Worm (Caenorhabditis elegans) whole organism, dauer: ENCODE data around the gene F59A7.11.

Experiments used
- unc-62 ChIP-seq: sonication (generic microtip); optimal IDR thresholded peaks from 2 replicates; lab custom pipeline; 2017; ENCODE audit warnings: missing biosample characterization, missing genetic modification reagents, missing genetic modification characterization

The F59A7.11 gene

DNA sequence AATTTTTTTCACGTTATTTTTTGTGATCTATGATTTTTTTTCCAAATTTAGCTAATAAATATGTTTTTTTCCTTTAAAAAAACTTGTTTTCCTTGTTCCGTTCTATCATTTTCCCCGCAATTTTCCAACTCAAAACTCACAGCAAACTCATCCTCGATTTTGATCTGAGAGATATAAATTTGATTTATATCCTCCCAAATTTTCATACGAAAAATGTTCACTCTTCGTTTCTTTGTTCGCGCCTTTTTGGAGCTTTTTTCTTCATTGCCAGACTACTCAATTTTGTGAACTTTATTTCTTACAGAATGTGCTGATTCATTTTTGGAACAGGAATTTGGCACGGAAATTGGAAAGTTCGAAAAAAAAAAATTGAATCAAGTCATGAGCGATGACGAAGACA lies 5.0 kb upstream of the F59A7.11 start, which contains the start of gene F59A7.14:
F59A7.14 (plus strand) TSS at position 301 of the 400 bp plus-strand sequence.
- no peak for TF ChIP-seq unc-62 (GFP tag; lab: Kevin White, UChicago)

DNA sequence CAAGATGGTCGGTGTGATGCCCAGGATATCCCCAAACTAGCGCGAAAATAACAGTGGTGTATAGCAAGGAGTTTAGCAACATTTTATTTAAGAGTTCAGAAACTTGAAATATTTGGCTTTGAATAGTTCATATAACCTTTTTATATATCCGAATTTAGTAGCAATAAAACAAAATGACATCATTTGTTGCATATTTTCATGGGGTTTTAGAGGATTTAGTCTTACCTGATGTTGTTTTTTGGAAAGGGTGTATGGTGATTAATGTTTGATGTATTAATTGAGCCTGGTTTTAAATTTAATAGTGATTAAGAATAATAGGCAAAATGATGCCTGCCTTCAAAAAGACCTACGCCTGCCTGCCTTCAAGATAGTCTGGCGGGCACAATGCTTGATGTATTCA lies 2.7 kb upstream of the F59A7.11 start, which contains the start of gene F59A7.2:
F59A7.2 (minus strand) TSS at position 101 of the 400 bp plus-strand sequence.
- no peak for TF ChIP-seq unc-62 (GFP tag; lab: Kevin White, UChicago)

DNA sequence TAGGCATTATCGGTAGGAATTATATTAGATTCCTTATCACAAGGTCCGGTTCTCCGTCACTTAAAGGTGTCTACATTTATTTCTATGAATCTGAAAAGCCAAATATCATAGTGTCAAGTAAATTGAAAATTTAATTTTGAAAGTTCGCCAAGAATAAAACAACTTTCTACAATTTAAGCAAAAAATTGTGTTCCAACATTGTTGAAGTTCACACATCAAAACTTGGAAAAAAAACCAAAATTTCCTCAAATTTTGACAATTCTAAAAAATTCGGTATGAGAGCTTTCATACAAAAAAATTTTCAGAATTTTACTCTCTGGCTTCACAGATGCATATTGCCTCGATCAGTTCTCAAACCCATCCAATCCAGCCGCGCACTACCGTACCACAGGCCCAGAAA lies 1.9 kb downstream of the F59A7.11 start, which contains the start of gene F59A7.7:
F59A7.7 (plus strand) TSS at position 301 of the 400 bp plus-strand sequence.
- TF ChIP-seq unc-62 (GFP tag; lab: Kevin White, UChicago), result no peak

DNA sequence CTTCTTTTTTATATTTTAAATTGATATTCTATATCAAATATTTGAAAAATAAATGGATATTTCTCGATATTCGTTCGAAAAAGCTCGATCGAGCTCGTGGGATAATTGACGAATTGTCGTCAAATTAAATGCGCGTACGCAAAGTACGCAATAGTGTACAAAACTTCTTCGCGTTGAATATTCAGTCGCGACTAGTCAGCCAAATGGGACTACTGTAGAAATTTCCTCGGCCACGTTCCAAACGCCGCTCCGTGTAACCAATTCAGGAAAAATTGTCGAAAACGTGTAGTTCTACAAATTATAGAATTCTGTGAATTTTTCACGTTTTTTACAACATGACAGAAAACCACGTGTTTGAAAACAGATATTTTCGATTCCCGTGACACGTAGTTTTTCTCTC lies 5.3 kb downstream of the F59A7.11 start:
- TF ChIP-seq unc-62 (GFP tag; lab: Kevin White, UChicago), result no peak

DNA sequence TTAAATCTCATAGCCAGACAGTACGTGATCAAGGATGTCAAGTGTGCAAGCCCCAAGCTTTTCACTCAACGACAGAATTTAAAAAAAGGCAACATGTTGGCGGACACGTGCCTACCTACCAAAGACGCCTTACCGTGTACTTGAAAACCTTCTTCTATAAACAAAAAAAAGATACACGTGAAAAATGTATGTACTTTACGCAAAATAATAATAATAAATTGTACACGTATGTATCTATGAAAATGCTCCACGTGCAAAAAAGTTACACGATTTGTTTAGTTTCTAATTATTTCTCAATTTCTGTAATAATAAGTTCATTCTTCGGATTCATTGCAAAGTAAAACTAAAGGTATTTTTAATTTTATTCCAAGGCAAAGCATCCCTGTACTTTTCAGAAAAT lies 9.1 kb downstream of the F59A7.11 start, which contains the start of gene cysl-4:
cysl-4 (plus strand) TSS at position 301 of the 400 bp plus-strand sequence.
- TF ChIP-seq unc-62 (GFP tag; lab: Kevin White, UChicago), result no peak

DNA sequence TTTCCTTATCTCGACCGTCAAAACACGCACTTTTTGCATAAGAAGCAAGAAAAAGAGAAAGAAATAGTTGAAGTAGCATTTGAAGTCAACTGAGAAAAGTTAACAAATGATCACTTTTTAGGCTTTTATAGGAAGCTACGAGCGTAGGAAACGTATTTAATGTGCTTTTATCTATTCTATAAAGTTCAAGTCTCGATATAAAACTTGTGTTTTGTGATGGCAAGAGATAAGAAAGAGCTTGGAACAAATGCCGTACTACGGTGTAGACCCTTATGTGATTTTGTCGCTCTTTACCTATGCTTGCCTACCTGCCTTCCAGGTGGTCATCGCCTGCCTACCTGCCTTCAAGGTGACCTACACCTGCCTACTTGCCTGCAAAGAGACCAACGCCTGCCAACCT lies 9.5 kb downstream of the F59A7.11 start, which contains the start of gene clec-206:
clec-206 (minus strand) TSS at position 101 of the 400 bp plus-strand sequence.
- no peak for TF ChIP-seq unc-62 (GFP tag; lab: Kevin White, UChicago)

DNA sequence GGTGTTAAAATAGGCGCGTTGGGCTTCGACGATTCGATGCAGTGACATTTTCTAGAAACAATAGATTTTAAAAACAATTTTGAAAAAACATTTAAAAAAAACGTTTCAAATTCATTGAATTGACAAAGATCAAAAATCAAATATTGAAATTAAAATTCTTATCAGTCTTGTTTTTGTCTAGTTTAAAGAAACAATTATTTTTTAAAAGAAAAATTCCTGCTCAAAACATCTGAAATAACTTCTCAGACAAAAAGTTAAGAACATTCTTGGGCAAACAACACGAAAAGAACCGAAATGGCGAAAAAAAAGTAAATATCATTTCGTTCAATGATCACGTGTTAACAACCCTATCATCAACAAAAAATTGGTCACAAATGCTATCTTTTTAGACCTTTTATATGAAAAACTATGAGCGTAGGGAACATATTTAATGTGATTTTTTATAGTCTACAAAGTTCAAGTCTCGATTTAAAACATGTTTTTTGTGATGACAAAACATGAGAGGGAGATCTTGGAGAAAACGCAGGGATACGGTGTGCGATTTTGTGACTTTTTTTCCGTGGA lies 14.1 kb downstream of the F59A7.11 start, which contains the start of gene alh-5:
alh-5 (minus strand) TSS at position 51 of the 564 bp plus-strand sequence.
- no peak for TF ChIP-seq unc-62 (GFP tag; lab: Kevin White, UChicago)

DNA sequence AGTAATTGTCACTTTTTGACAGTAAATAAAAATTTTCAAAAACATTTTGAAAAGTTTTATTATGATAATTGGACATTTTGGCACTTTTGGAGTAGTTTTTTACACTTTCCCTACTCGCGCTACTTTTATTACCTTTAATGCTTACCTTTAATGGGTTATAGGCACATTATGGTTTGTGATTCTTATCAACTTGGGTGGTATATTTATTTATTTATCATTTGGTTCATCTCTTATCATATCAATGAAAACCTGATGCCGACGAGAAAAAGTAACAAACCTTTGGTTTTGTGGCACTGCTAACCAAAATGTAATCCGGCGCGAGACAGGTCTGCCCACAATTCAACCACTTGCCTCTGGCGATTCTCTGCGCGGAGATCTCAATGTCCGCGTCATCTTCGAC lies 15.4 kb downstream of the F59A7.11 start:
- TF ChIP-seq unc-62 (GFP tag; lab: Kevin White, UChicago), result no peak

DNA sequence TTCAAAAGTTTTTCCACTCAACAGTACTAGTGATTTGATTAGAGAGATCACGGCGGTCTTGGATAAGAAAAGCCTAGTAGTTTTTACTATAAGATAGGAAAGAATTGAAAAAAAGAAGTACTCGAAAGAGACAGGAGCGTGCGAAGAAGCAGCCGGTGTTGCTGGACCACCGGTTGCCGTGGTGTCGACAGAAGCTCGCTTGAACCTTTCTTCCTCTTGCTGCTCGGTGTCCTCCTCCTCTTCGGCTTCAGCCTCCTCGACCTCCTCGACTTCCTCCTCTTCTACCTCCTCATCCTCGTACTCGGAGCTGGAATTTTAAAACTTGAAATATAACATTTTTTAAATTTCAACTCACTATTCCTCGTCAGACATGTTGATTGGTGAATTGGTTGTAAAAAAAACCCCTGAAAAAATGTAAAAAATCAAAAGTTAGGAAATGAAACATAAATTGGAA lies 21.2 kb downstream of the F59A7.11 start, which contains the start of gene tnt-4:
tnt-4 (minus strand) TSS at position 404 of the 454 bp plus-strand sequence.
- TF ChIP-seq unc-62 (GFP tag; lab: Kevin White, UChicago), result no peak

DNA sequence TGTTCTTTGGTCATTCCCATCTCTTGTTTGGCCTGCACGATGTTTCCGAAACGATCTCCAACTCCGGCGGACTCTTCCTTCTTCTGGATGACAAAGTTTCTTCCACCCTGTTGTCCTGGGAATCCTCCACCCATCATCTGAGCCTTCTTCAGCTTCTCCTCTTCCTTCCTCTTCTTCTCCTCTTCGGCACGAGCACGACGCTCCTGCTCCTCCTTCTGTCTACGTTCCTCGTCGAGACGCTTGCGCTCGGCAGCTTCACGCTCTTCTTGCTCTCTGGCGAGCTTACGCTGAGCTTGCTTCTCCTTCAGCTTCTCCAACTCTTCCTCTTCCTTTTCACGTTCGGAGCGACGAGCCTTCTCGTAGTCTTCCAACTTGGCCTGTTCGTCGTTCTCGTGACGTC lies 22.3 kb downstream of the F59A7.11 start:
- TF ChIP-seq unc-62 (GFP tag; lab: Kevin White, UChicago), result no peak

DNA sequence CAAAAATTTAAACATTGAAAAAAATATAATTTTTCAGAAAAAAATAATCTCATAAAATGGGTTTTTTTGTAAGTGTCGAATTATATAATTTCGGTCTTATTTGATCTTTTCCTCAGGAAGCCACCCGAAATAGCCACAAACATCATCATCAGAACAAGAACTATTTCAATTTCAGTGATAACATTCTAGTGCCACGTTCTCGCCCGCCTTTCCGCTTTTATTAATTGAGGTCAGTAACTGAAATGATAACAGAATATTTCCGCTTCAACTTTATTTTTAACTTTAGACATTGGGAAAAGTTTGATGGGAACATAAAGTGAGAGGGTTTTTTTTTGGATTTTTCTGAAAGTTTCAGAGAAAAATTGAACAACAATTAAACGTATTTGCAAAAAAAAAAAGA lies 24.5 kb downstream of the F59A7.11 start:
- TF ChIP-seq unc-62 (GFP tag; lab: Kevin White, UChicago), result no peak

DNA sequence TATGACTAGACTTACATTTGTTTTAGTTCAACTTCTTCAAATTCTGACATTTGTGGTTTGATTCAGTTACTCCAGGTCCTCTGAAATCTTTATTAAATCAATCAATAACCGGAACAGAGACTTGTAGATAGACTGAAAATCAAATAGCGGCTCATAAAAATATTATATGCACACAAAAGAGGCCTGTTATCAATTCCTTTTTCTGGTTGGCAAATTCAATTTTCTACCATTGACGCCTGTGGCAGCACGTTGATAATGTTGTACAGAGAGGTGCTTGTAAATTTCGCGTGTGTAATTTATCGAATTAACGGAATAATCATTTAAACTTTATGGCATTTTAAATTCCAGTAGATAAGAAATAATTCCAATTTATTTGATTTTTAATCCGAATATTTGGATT lies 26.8 kb downstream of the F59A7.11 start, which contains the start of gene T08B1.1:
T08B1.1 (minus strand) TSS at position 92 of the 400 bp plus-strand sequence.
- no peak for TF ChIP-seq unc-62 (GFP tag; lab: Kevin White, UChicago)

DNA sequence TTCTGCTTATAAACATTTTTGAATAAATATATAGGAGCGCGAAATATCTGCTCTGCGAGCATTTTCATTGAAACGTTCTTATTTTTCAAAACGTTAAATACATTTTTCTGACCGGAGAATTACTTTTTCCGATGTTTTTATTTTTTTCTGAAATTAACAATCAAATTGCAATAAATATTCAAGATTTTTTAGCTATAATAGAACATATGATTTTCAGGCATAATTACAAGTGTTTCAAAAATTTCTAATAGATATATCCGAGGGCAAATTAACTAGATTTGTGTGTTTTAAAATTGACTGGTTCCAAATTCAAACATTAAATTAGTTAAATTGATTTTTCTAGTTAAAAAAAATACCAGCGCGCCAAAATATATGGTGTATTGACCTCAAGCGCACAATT lies 34.8 kb downstream of the F59A7.11 start, which contains the start of gene T08B1.4:
T08B1.4 (plus strand) TSS at position 301 of the 400 bp plus-strand sequence.
- TF ChIP-seq unc-62 (GFP tag; lab: Kevin White, UChicago), result no peak

DNA sequence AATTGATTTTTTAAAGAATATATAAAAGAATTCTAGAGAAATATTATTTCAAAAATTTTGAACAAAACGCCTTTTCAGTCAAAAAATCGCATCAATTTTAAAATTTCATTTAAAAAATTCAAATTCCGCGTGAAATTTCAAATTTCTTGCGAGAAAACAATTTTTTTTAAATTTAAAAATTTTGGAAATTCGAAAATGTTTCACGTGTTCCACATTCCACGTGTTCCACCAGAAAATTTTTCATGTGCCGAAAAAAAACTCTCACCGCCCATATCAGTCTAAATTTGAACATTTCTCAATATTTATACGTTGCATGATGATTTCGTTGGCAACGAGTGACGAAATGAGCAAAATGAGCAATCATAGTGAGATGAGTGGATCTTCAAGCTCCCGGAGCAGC lies 38.7 kb downstream of the F59A7.11 start, which contains the start of gene fbxa-201:
fbxa-201 (plus strand) TSS at position 301 of the 400 bp plus-strand sequence.
- no peak for TF ChIP-seq unc-62 (GFP tag; lab: Kevin White, UChicago)

DNA sequence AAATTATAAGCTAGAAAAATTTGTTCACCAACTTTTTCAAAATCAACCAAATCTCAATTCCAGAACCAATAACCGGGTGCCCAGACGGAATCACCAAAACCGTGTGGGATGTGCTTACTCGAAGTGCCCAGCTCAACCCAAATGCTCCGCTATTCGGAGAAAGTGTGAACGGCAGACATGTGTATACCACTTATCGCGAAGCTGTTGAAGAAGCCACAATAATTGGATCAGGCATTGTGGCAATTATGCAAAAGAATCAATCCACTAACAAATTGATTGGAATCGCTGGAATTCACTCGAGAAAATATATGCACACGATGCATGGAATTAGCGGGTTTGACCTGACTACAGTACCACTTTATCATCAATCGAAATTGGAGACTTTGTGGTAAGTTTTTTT lies 44.0 kb downstream of the F59A7.11 start:
- no peak for TF ChIP-seq unc-62 (GFP tag; lab: Kevin White, UChicago)

DNA sequence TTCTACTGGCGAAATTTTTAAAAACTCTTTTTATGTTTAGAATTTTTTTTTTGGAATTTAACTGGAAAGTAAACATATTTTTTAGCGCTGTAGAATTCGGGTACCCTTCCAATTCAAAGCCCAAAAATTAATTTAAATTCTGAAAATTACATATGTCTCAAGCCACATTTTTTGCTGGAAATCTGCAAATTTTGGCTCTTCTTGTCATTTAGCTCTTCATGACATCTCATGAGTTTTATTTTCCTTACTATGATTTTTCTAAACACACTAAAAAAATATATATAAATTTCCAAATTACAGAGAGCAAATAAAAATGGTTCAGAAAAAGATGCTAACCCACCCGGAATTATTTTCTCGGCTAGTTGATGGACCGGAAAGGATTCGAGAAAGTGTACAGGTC lies 44.5 kb downstream of the F59A7.11 start, which contains the start of gene acs-3:
acs-3 (plus strand) TSS at position 301 of the 400 bp plus-strand sequence.
- no peak for TF ChIP-seq unc-62 (GFP tag; lab: Kevin White, UChicago)
